Worm (Caenorhabditis elegans): ENCODE data around the gene Y53F4B.24.

DNA sequence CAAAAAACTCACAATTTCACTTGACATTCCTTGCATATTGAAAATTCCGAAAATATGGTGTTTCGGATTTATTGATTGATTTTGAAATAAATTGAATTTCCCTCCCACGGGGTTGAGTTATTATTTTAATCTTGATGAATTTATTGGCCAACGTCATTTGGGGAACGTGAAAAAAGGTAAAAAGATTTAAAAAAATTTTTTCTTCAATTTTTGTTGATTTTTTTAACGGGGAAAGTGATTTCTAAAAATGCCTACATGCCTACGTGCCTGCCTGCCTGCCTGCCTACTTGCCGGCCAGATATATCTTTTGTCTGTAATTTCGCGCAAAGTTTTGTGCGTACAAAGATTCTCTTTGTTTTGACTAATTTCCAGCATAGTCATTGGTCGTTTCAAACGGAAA is at the start of gene Y53F4B.24:
- no peak for TF ChIP-seq ceh-24 (tag; optimal IDR thresholded peaks at IDR 0.05)
- TF ChIP-seq dve-1 (tag; optimal IDR thresholded peaks at IDR 0.05): no peak
- TF ChIP-seq pag-3 (tag; optimal IDR thresholded peaks at IDR 0.05; ENCODE audit: borderline replicate concordance): no peak
- no peak for TF ChIP-seq K09A11.1 (tag; optimal IDR thresholded peaks at IDR 0.05; ENCODE audit: insufficient read depth)
- no peak for TF ChIP-seq fkh-10 (GFP tag; optimal IDR thresholded peaks at IDR 0.05)
- no peak for TF ChIP-seq Y22D7AL.16 (tag; optimal IDR thresholded peaks at IDR 0.05)
- no peak for TF ChIP-seq C38D4.7 (GFP tag; optimal IDR thresholded peaks at IDR 0.05)
- TF ChIP-seq F13H6.1 (tag; optimal IDR thresholded peaks at IDR 0.05): no peak
- no peak for TF ChIP-seq ceh-19 (GFP tag; optimal IDR thresholded peaks at IDR 0.05)
- TF ChIP-seq ceh-2 (tag; optimal IDR thresholded peaks at IDR 0.05): no peak
- TF ChIP-seq lim-6 (tag; optimal IDR thresholded peaks at IDR 0.05): no peak
- TF ChIP-seq ceh-9 (tag; optimal IDR thresholded peaks at IDR 0.05): no peak

All from whole organism, late embryonic.